Worm (Caenorhabditis elegans) whole organism, young adult: Measurements from ENCODE around the gene T11F9.22.

Experiments used
- B0035.1 ChIP-seq: sonication (generic microtip); optimal IDR thresholded peaks from 2 replicates; lab custom pipeline; 2016; ENCODE audit warnings: missing genetic modification characterization, mild to moderate bottlenecking, missing compliant biosample characterization, missing genotype, missing genetic modification reagents
- B0261.1 ChIP-seq: sonication (generic microtip); optimal IDR thresholded peaks from 2 replicates; lab custom pipeline; 2016; ENCODE audit warnings: mild to moderate bottlenecking, missing genetic modification characterization, moderate library complexity, missing compliant biosample characterization
- C06A6.2 ChIP-seq: fragments of 200-800 bp; sonication (Bioruptor generic); conservative IDR thresholded peaks from 2 replicates; pipeline ENCODE4 v1.3.6; 2022; ENCODE audit warnings: missing genetic modification characterization, missing compliant biosample characterization
- F10E7.11 ChIP-seq: sonication (generic microtip); optimal IDR thresholded peaks from 2 replicates; lab custom pipeline; 2017; ENCODE audit warnings: mild to moderate bottlenecking, missing genetic modification characterization, moderate library complexity, missing compliant biosample characterization
- F23B12.7 ChIP-seq: sonication (generic microtip); optimal IDR thresholded peaks from 2 replicates; lab custom pipeline; 2017; ENCODE audit warnings: missing genetic modification characterization, mild to moderate bottlenecking, missing compliant biosample characterization, antibody characterized with exemption, moderate library complexity; ENCODE audit not compliant: insufficient read depth
- F37B4.10 ChIP-seq: fragments of 200-800 bp; sonication (Bioruptor generic); IDR thresholded peaks from 2 replicates; pipeline ENCODE4 v1.3.6; 2022; ENCODE audit warnings: missing genetic modification characterization, missing compliant biosample characterization
- F57C9.4 ChIP-seq: sonication (generic microtip); optimal IDR thresholded peaks from 2 replicates; lab custom pipeline; 2017; ENCODE audit warnings: mild to moderate bottlenecking, missing genetic modification characterization, missing compliant biosample characterization
- T26A5.8 ChIP-seq: sonication (generic microtip); optimal IDR thresholded peaks from 2 replicates; lab custom pipeline; 2016; ENCODE audit warnings: missing genetic modification characterization, missing compliant biosample characterization
- Y67H2A.10 ChIP-seq: fragments of 200-800 bp; sonication (Bioruptor generic); conservative IDR thresholded peaks from 2 replicates; pipeline ENCODE4 v1.3.6; 2022; ENCODE audit warnings: missing genetic modification reagents, missing genetic modification characterization, missing compliant biosample characterization
- ZK185.1 ChIP-seq: sonication (generic microtip); optimal IDR thresholded peaks from 2 replicates; lab custom pipeline; 2016; ENCODE audit warnings: mild to moderate bottlenecking, missing genetic modification characterization, missing compliant biosample characterization; ENCODE audit not compliant: poor library complexity, severe bottlenecking
- atf-7 ChIP-seq: sonication (generic microtip); optimal IDR thresholded peaks from 2 replicates; lab custom pipeline; 2017; ENCODE audit warnings: mild to moderate bottlenecking, missing genetic modification characterization, missing compliant biosample characterization
- athp-1 ChIP-seq: sonication (generic microtip); optimal IDR thresholded peaks from 2 replicates; lab custom pipeline; 2017; ENCODE audit warnings: mild to moderate bottlenecking, missing genetic modification characterization, missing compliant biosample characterization
- attf-6 ChIP-seq: fragments of 200-800 bp; sonication (Bioruptor generic); IDR thresholded peaks from 2 replicates; pipeline ENCODE4 v1.3.6; 2022; ENCODE audit warnings: missing genetic modification reagents, missing genetic modification characterization, missing compliant biosample characterization
- cebp-1 ChIP-seq, 2 experiments: fragments of 200-800 bp in 1 of 2; sonication (Bioruptor generic) in 1 of 2; sonication (generic microtip) in 1 of 2; IDR thresholded peaks in 1 of 2; optimal IDR thresholded peaks in 1 of 2; 2 replicates each; pipeline versions ENCODE4 v1.3.6 to Lab custom; 2017 to 2022; ENCODE audit warnings: missing compliant biosample characterization in 2 of 2, missing genetic modification characterization in 2 of 2, mild to moderate bottlenecking in 1 of 2, missing genetic modification reagents in 1 of 2, moderate library complexity in 1 of 2
- dpff-1 ChIP-seq: sonication (generic microtip); optimal IDR thresholded peaks from 2 replicates; lab custom pipeline; 2017; ENCODE audit warnings: mild to moderate bottlenecking, missing genetic modification characterization, missing compliant biosample characterization
- dpl-1 ChIP-seq: fragments of 150-350 bp; optimal IDR thresholded peaks from 2 replicates; lab custom pipeline; 2014; ENCODE audit warnings: missing biosample characterization, missing genetic modification reagents, missing genetic modification characterization
- egl-18 ChIP-seq: fragments of 200-800 bp; sonication (Bioruptor generic); IDR thresholded peaks from 2 replicates; pipeline ENCODE4 v1.3.6; 2022; ENCODE audit warnings: missing genetic modification reagents, missing genetic modification characterization, missing compliant biosample characterization
- egl-44 ChIP-seq: fragments of 200-800 bp; sonication (Bioruptor generic); IDR thresholded peaks from 2 replicates; pipeline ENCODE4 v1.3.6; 2022; ENCODE audit warnings: missing genetic modification reagents, missing genetic modification characterization, missing compliant biosample characterization
- egrh-3 ChIP-seq: fragments of 200-800 bp; sonication (Bioruptor generic); IDR thresholded peaks from 2 replicates; pipeline ENCODE4 v1.3.6; 2022; ENCODE audit warnings: missing genetic modification reagents, missing genetic modification characterization, missing compliant biosample characterization
- ets-4 ChIP-seq: fragments of 200-800 bp; sonication (Bioruptor generic); optimal IDR thresholded peaks from 2 replicates; lab custom pipeline; 2018; ENCODE audit warnings: mild to moderate bottlenecking, missing genetic modification characterization, missing compliant biosample characterization
- fkh-3 ChIP-seq: sonication (generic microtip); optimal IDR thresholded peaks from 2 replicates; lab custom pipeline; 2016; ENCODE audit warnings: mild to moderate bottlenecking, missing genetic modification characterization, missing compliant biosample characterization
- let-607 ChIP-seq, 2 experiments: fragments of 200-800 bp in 1 of 2; sonication (Bioruptor generic) in 1 of 2; sonication (generic microtip) in 1 of 2; optimal IDR thresholded peaks; 2 replicates each; lab custom pipeline; 2016 to 2018; ENCODE audit warnings: mild to moderate bottlenecking in 2 of 2, missing compliant biosample characterization in 2 of 2, missing genetic modification characterization in 2 of 2, moderate library complexity in 2 of 2, missing genotype in 1 of 2
- lin-54 ChIP-seq: fragments of 200-800 bp; sonication (Bioruptor generic); optimal IDR thresholded peaks from 2 replicates; lab custom pipeline; 2018; ENCODE audit warnings: mild to moderate bottlenecking, missing genetic modification characterization, missing compliant biosample characterization
- lir-1 ChIP-seq: fragments of 200-800 bp; sonication (Bioruptor generic); conservative IDR thresholded peaks from 2 replicates; pipeline ENCODE4 v1.3.6; 2022; ENCODE audit warnings: missing genetic modification reagents, missing genetic modification characterization, missing compliant biosample characterization
- madf-8 ChIP-seq: fragments of 200-800 bp; sonication (Bioruptor generic); conservative IDR thresholded peaks from 2 replicates; pipeline ENCODE4 v1.3.6; 2022; ENCODE audit warnings: missing genetic modification reagents, missing genetic modification characterization, missing compliant biosample characterization
- mxl-1 ChIP-seq: sonication (generic microtip); optimal IDR thresholded peaks from 2 replicates; lab custom pipeline; 2016; ENCODE audit warnings: missing genetic modification characterization, missing compliant biosample characterization
- nfyb-1 ChIP-seq: fragments of 200-800 bp; sonication (Bioruptor generic); IDR thresholded peaks from 2 replicates; pipeline ENCODE4 v1.3.6; 2022; ENCODE audit warnings: missing genetic modification reagents, missing genetic modification characterization, missing compliant biosample characterization
- nhr-120 ChIP-seq: fragments of 200-800 bp; sonication (Bioruptor generic); IDR thresholded peaks from 2 replicates; pipeline ENCODE4 v1.3.6; 2022; ENCODE audit warnings: missing genetic modification characterization, missing compliant biosample characterization
- nhr-80 ChIP-seq: sonication (generic microtip); optimal IDR thresholded peaks from 2 replicates; lab custom pipeline; 2016; ENCODE audit warnings: missing genetic modification characterization, missing compliant biosample characterization
- pbrm-1 ChIP-seq: fragments of 200-800 bp; sonication (Bioruptor generic); IDR thresholded peaks from 2 replicates; pipeline ENCODE4 v1.3.6; 2022; ENCODE audit warnings: missing genetic modification reagents, missing genetic modification characterization, missing compliant biosample characterization
- repo-1 ChIP-seq: sonication (generic microtip); optimal IDR thresholded peaks from 2 replicates; lab custom pipeline; 2017; ENCODE audit warnings: mild to moderate bottlenecking, missing genetic modification characterization, missing compliant biosample characterization
- sdz-38 ChIP-seq: sonication (generic microtip); optimal IDR thresholded peaks from 2 replicates; lab custom pipeline; 2016; ENCODE audit warnings: missing genotype, missing genetic modification characterization, missing compliant biosample characterization
- snpc-1.1 ChIP-seq: sonication (generic microtip); optimal IDR thresholded peaks from 2 replicates; lab custom pipeline; 2017; ENCODE audit warnings: missing genetic modification characterization, mild to moderate bottlenecking, missing compliant biosample characterization, antibody characterized with exemption, moderate library complexity, missing genotype, missing genetic modification reagents; ENCODE audit not compliant: insufficient read depth
- snpc-3.4 ChIP-seq: sonication (generic microtip); optimal IDR thresholded peaks from 2 replicates; lab custom pipeline; 2017; ENCODE audit warnings: missing genetic modification characterization, mild to moderate bottlenecking, missing compliant biosample characterization, antibody characterized with exemption, moderate library complexity, missing genotype, missing genetic modification reagents
- tbp1 ChIP-seq: fragments of 200-800 bp; sonication (Bioruptor generic); optimal IDR thresholded peaks from 2 replicates; lab custom pipeline; 2018; ENCODE audit warnings: mild to moderate bottlenecking, missing genetic modification characterization, missing compliant biosample characterization
- zim-3 ChIP-seq: sonication (generic microtip); optimal IDR thresholded peaks from 2 replicates; lab custom pipeline; 2017; ENCODE audit warnings: mild to moderate bottlenecking, missing genetic modification characterization, moderate library complexity, missing compliant biosample characterization
- ztf-25 ChIP-seq: fragments of 200-800 bp; sonication (Bioruptor generic); IDR thresholded peaks from 2 replicates; pipeline ENCODE4 v1.3.6; 2022; ENCODE audit warnings: missing genetic modification reagents, missing genetic modification characterization, missing compliant biosample characterization
- ztf-26 ChIP-seq: sonication (generic microtip); optimal IDR thresholded peaks from 2 replicates; lab custom pipeline; 2017; ENCODE audit warnings: missing genetic modification characterization, missing compliant biosample characterization
- ztf-28 ChIP-seq: fragments of 200-800 bp; sonication (Bioruptor generic); IDR thresholded peaks from 2 replicates; pipeline ENCODE4 v1.3.6; 2022; ENCODE audit warnings: missing genetic modification reagents, missing genetic modification characterization, missing compliant biosample characterization
- ztf-3 ChIP-seq: fragments of 200-800 bp; sonication (Bioruptor generic); optimal IDR thresholded peaks from 2 replicates; lab custom pipeline; 2018; ENCODE audit warnings: mild to moderate bottlenecking, missing genetic modification characterization, missing compliant biosample characterization

T11F9.22 gene

ce11 chrV:11459255-11459654 is 20.3 kb upstream of the T11F9.22 start, which contains the start of gene T11F9.1:
Gene T11F9.1, plus strand, starts transcription at chrV:11459555.
- no peak for TF ChIP-seq nhr-120 (GFP tag; lab: Robert Waterston, UW)
- TF ChIP-seq snpc-1.1 (tag; lab: Kevin White, UChicago), result no peak

ce11 chrV:11462963-11463453 is 16.5 kb upstream of the T11F9.22 start, which contains the start of gene zipt-16:
Gene zipt-16, plus strand, starts transcription at chrV:11463013.
- TF ChIP-seq snpc-3.4, result no peak
- TF ChIP-seq sdz-38 (tag; lab: Kevin White, UChicago), result no peak
- TF ChIP-seq dpff-1, result no peak
- no peak for TF ChIP-seq dpl-1 (GFP tag; lab: Kevin White, UChicago)
- TF ChIP-seq madf-8 (GFP tag; lab: Robert Waterston, UW), result no peak
- no peak for TF ChIP-seq B0261.1
- no peak for TF ChIP-seq F23B12.7 (tag; lab: Kevin White, UChicago)
- no peak for TF ChIP-seq ztf-25
- TF ChIP-seq zim-3 (tag; lab: Kevin White, UChicago), result no peak
- no peak for TF ChIP-seq mxl-1
- TF ChIP-seq egl-44 (GFP tag; lab: Robert Waterston, UW), result no peak
- TF ChIP-seq F10E7.11 (tag; lab: Kevin White, UChicago), result no peak
- TF ChIP-seq ztf-3 (GFP tag; lab: Kevin White, UChicago), result no peak

ce11 chrV:11470210-11470713 is 9.2 kb upstream of the T11F9.22 start, which contains the start of gene aat-6:
Gene aat-6, minus strand, starts transcription at chrV:11470663.
- no peak for TF ChIP-seq F37B4.10 (GFP tag; lab: Robert Waterston, UW)
- TF ChIP-seq nhr-80 (tag; lab: Kevin White, UChicago), result peak; percentile 92
- peak in 1 of 2 experiments; percentile 23 for TF ChIP-seq let-607 (tag; optimal IDR thresholded peaks at IDR 0.05; lab: Kevin White, UChicago)
- TF ChIP-seq ets-4 (GFP tag; lab: Kevin White, UChicago), result peak; percentile 38
- no peak for TF ChIP-seq lir-1 (GFP tag; lab: Robert Waterston, UW)

ce11 chrV:11472209-11472608 is 7.3 kb upstream of the T11F9.22 start, which contains the start of the genes nas-20 and nas-21:
Gene nas-20, minus strand, starts transcription at chrV:11472309.
Gene nas-21, plus strand, starts transcription at chrV:11472564.
- TF ChIP-seq atf-7 (tag; lab: Kevin White, UChicago), result no peak
- TF ChIP-seq T26A5.8, result no peak
- TF ChIP-seq ZK185.1 (tag; lab: Kevin White, UChicago), result no peak
- no peak for TF ChIP-seq dpl-1 (GFP tag; lab: Kevin White, UChicago)
- TF ChIP-seq F23B12.7 (tag; lab: Kevin White, UChicago), result no peak
- TF ChIP-seq lin-54 (GFP tag; lab: Kevin White, UChicago), result no peak
- no peak for TF ChIP-seq attf-6 (GFP tag; lab: Robert Waterston, UW)
- TF ChIP-seq egl-18, result no peak
- TF ChIP-seq ztf-28, result no peak
- TF ChIP-seq egrh-3 (GFP tag; lab: Robert Waterston, UW), result no peak
- TF ChIP-seq fkh-3 (tag; lab: Kevin White, UChicago), result no peak

ce11 chrV:11474399-11474798 is 5.1 kb upstream of the T11F9.22 start, which contains the start of gene nas-22:
Gene nas-22, plus strand, starts transcription at chrV:11474699.
- TF ChIP-seq repo-1, result no peak
- TF ChIP-seq ztf-3 (GFP tag; lab: Kevin White, UChicago), result no peak
- no peak for TF ChIP-seq B0261.1
- no peak for TF ChIP-seq tbp1 (GFP tag; lab: Kevin White, UChicago)
- TF ChIP-seq sdz-38 (tag; lab: Kevin White, UChicago), result no peak
- no peak for TF ChIP-seq pbrm-1 (GFP tag; lab: Robert Waterston, UW)
- TF ChIP-seq nfyb-1 (GFP tag; lab: Robert Waterston, UW), result no peak
- TF ChIP-seq C06A6.2 (GFP tag; lab: Robert Waterston, UW), result no peak
- TF ChIP-seq snpc-1.1 (tag; lab: Kevin White, UChicago), result no peak
- no peak for TF ChIP-seq cebp-1 (GFP tag; IDR thresholded peaks at IDR 0.05; lab: Robert Waterston, UW)
- TF ChIP-seq cebp-1 (tag; optimal IDR thresholded peaks at IDR 0.05; lab: Kevin White, UChicago), result no peak
- no peak for TF ChIP-seq ztf-26 (tag; lab: Kevin White, UChicago)
- no peak for TF ChIP-seq B0035.1 (tag; lab: Kevin White, UChicago)
- no peak for TF ChIP-seq Y67H2A.10 (GFP tag; lab: Robert Waterston, UW)
- no peak for TF ChIP-seq attf-6 (GFP tag; lab: Robert Waterston, UW)
- no peak for TF ChIP-seq F57C9.4
- no peak for TF ChIP-seq athp-1
- TF ChIP-seq nhr-120 (GFP tag; lab: Robert Waterston, UW), result no peak
